Fruit fly (Drosophila melanogaster): ENCODE data around the gene Myo10A.

The Myo10A gene

DNA sequence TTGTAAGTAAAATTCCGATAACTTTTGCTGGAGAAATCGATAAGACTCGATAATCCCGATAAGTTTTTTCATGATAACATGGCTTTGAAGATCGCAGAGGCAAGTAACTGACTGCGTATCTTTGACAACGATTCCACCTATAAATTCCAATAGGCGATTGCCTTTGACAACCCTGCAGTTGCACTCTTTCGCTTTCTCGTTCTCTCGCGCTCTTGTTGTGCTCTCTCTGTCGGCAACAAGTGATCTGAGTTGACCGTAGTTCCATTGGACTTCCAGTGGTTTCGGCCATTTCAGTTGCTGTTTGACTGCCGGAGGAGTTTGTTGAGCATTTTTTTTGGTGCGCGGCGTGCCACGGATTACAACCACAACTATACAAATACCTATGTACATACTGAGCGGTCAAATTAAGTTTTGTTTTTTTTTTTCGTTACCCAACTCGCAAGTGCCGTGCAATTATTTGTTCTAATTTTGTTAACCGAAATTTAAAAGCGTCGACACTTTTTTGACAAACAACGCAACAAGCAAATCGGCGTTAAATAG lies at the start of gene Myo10A:
Myo10A (plus strand) TSS at position 288 of the 540 bp plus-strand sequence.
- TF ChIP-seq pan (optimal IDR thresholded peaks at IDR 0.05), result no peak
- no peak for TF ChIP-seq EcR (GFP tag; optimal IDR thresholded peaks at IDR 0.05)
- TF ChIP-seq Dll (optimal IDR thresholded peaks at IDR 0.05), result no peak
- no peak for TF ChIP-seq psq (optimal IDR thresholded peaks at IDR 0.05)
- no peak for TF ChIP-seq usp (GFP tag; optimal IDR thresholded peaks at IDR 0.05)

DNA sequence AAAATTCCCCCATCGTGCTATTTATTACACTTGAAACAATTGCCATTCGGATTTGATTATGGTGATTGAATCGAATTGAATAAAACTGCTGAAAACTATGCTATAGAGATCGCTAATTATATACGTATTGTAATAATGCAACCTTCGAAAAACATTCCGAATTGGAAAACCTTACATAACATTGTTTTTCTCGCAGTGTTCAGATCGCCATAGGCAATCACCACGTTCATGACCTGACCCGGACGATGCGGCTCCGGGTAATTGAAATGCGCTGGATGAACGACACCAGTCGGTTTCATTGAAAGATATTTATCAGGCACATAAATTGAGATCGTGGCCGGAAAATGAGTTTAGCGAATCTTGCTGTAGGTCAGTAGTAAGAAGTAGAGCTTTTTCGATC lies 47.9 kb upstream of the Myo10A start:
- TF ChIP-seq usp (GFP tag; optimal IDR thresholded peaks at IDR 0.05) (no peak), CG8478 (optimal IDR thresholded peaks at IDR 0.05) (no peak), pan (optimal IDR thresholded peaks at IDR 0.05) (no peak), psq (optimal IDR thresholded peaks at IDR 0.05) (no peak), EcR (GFP tag; optimal IDR thresholded peaks at IDR 0.05) (no peak), Dll (optimal IDR thresholded peaks at IDR 0.05) (no peak)

DNA sequence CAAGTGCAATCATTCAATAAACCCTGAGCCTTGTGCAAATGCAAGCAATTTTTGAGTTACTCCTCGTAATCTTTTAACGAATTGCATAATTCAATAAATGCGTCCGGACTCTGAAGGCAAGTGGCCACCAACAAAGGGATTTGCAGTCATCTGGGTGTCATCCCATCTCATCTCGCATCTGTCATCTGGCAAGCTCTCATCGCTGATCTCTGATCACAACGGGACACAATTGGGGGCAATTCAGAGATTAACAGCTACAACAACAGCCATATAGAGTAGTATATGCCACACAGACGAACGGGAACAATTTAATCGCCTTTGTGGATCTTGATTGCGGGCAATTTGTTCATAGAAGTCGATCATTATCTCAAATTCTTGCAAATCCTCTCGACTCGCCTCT lies 46.9 kb upstream of the Myo10A start:
- TF ChIP-seq psq (optimal IDR thresholded peaks at IDR 0.05), result no peak

DNA sequence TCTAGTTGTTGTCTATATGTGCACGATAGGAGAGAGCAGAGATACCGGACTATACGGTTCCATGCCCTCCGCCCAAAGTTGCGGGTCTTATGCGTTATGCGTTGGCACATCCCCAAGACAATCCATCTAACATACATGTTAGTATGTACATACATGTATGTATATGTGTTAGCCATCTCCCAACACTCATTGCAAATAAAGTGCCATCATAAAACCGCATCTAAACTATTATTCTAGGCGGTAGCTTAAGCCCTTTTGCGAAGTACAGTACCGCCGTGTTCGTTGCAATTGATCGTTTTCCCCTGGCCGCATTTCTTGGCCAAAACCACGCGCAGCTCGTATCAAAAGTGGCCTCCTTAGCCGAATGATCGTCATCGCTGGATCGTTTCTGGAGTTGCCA lies 44.2 kb upstream of the Myo10A start:
- TF ChIP-seq psq (optimal IDR thresholded peaks at IDR 0.05) (no peak), EcR (GFP tag; optimal IDR thresholded peaks at IDR 0.05) (no peak), usp (GFP tag; optimal IDR thresholded peaks at IDR 0.05) (no peak), CG8478 (optimal IDR thresholded peaks at IDR 0.05) (no peak), pan (optimal IDR thresholded peaks at IDR 0.05) (no peak), Dll (optimal IDR thresholded peaks at IDR 0.05) (no peak)

DNA sequence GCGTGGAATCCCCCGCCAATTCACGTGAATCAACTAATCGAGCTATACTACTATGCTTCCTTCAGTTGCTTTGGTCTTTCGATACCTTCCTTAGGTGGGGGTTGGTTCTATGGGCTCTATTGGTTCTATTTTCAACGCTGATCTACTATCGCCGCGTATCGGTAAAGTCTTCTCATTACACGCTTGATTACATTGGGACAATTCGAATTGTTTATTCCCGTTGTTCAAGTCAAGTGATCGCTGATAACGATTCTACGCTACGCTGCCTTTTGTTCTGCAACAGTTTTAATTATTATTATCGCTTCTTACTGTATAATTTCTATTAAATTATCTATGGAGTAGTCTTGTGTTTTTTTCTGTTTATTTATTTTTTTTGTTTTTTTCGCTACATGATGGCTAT lies 43.0 kb upstream of the Myo10A start:
- TF ChIP-seq EcR (GFP tag; optimal IDR thresholded peaks at IDR 0.05), result no peak
- no peak for TF ChIP-seq usp (GFP tag; optimal IDR thresholded peaks at IDR 0.05)
- TF ChIP-seq psq (optimal IDR thresholded peaks at IDR 0.05), result no peak
- no peak for TF ChIP-seq Dll (optimal IDR thresholded peaks at IDR 0.05)
- TF ChIP-seq CG8478 (optimal IDR thresholded peaks at IDR 0.05), result no peak
- TF ChIP-seq pan (optimal IDR thresholded peaks at IDR 0.05), result no peak

DNA sequence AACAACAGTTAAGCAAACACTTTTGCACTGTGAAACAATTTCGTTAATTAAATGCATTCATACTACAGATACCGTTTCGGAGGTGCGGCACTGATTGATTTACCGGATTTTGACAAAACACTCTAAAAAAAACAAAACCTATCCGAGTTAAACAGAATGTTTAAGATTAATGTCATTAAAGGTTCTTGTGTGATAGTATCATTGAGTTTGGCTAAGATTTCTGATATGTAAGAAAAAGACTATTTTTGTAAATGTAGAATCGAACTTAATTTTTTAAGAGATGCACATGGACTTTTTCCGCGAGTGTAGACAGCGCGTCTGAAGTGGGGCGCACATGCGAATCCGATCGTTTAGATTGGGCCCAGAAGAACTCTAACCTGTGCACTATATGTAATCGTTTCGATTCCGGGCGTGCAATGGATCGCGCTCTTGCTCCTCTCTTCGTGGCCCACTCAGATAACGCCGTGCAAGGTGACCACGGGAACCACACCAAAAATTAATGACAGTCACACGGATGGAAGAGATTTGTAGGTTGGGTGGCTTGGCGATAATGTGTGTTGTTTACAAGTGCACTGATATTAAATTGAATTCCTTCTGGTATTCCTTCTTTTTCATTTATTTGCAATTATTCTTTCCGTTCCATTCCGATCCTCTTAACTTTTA lies 40.6 kb upstream of the Myo10A start:
- no peak for TF ChIP-seq CG8478 (optimal IDR thresholded peaks at IDR 0.05)
- no peak for TF ChIP-seq EcR (GFP tag; optimal IDR thresholded peaks at IDR 0.05)
- TF ChIP-seq pan (optimal IDR thresholded peaks at IDR 0.05), result no peak
- TF ChIP-seq Dll (optimal IDR thresholded peaks at IDR 0.05), result no peak
- TF ChIP-seq usp (GFP tag; optimal IDR thresholded peaks at IDR 0.05), result no peak
- no peak for TF ChIP-seq psq (optimal IDR thresholded peaks at IDR 0.05)

DNA sequence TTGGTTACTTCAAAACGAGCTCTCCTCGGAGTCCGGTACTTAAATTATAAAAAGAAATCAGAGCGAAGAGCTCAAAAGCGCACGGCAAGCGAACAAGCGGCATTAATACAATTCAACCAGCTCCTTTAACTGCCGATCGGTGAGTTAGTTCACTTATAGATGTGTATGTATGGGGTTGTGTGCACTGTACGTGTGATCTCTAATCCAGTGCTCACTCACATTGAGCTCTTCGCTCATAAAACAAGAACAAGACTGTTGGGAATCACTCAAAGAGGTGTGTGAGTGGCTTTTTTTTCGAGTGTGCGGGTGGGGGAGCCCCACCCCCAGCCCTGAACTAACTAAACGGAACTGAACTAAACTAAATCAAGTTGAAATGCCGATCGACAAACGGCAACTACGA lies 39.5 kb upstream of the Myo10A start, which contains the start of gene Ork1:
Ork1 (minus strand) TSS at position 101 of the 400 bp plus-strand sequence.
- TF ChIP-seq pan (optimal IDR thresholded peaks at IDR 0.05) (no peak), Dll (optimal IDR thresholded peaks at IDR 0.05) (no peak), psq (optimal IDR thresholded peaks at IDR 0.05) (no peak), CG8478 (optimal IDR thresholded peaks at IDR 0.05) (no peak), usp (GFP tag; optimal IDR thresholded peaks at IDR 0.05) (no peak), EcR (GFP tag; optimal IDR thresholded peaks at IDR 0.05) (no peak)

DNA sequence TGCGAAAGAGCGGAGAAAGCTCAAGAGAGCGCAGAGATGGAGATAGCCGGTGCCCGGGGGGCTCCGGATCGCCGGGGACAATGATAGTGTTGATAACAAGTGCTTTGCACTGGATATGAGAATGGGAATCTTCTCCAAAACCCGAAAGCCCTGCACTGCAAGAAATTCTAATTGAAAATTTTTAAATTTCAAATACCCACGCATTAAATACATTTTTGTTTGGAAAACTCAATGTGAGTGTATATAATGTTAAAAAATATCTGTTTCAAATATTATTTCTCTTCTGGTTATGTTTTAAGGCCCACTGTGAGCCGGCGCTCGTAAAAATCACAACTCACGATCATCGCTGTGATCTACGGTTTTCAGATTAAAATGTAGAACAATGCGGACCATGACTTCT lies 37.4 kb upstream of the Myo10A start:
- TF ChIP-seq pan (optimal IDR thresholded peaks at IDR 0.05) (no peak), Dll (optimal IDR thresholded peaks at IDR 0.05) (no peak), usp (GFP tag; optimal IDR thresholded peaks at IDR 0.05) (no peak), EcR (GFP tag; optimal IDR thresholded peaks at IDR 0.05) (no peak), CG8478 (optimal IDR thresholded peaks at IDR 0.05) (no peak), psq (optimal IDR thresholded peaks at IDR 0.05) (no peak)

DNA sequence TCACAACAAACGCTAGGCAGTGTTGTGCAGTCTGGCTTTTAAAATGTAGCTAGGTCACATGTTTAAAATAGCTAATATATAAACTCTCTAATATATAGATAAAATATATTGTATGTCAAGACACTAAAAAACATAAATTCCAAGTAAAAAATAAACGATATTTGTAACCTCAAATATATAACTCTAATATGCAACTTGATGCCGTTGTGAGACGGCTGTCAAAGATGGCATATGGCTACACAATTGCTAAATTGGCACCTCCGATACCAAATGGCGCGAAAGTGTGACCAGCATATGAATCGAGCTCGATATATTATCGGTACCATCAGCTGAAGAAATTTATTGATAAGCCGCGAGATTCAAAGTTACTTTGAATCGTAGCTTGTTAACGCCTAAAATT lies 31.4 kb upstream of the Myo10A start, which contains the start of gene CG1582:
CG1582 (minus strand) TSS at position 71 of the 400 bp plus-strand sequence.
- TF ChIP-seq EcR (GFP tag; optimal IDR thresholded peaks at IDR 0.05), result no peak
- no peak for TF ChIP-seq CG8478 (optimal IDR thresholded peaks at IDR 0.05)
- TF ChIP-seq usp (GFP tag; optimal IDR thresholded peaks at IDR 0.05), result no peak
- TF ChIP-seq psq (optimal IDR thresholded peaks at IDR 0.05), result no peak
- no peak for TF ChIP-seq Dll (optimal IDR thresholded peaks at IDR 0.05)
- TF ChIP-seq pan (optimal IDR thresholded peaks at IDR 0.05), result no peak

DNA sequence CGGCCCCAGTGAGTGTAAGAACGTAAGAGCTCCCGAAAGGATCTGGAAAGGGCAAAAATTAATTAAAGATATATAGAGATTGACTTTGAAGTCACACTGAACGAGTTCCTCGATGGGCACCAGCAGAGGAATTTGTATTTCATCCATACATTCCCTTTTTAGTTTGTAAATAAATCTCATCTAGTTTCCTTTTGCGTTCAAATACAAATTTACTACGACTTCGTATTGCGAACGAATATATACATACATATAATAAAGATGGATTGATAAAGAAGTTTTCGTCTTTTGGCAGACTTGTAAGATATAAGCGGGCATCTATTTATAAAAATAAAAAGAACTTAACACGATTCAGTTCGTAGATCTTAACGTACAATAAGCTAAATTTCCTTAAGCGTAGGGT lies 31.0 kb upstream of the Myo10A start, which contains the start of gene CG15208:
CG15208 (plus strand) TSS at position 301 of the 400 bp plus-strand sequence.
- no peak for TF ChIP-seq CG8478 (optimal IDR thresholded peaks at IDR 0.05)
- no peak for TF ChIP-seq EcR (GFP tag; optimal IDR thresholded peaks at IDR 0.05)

DNA sequence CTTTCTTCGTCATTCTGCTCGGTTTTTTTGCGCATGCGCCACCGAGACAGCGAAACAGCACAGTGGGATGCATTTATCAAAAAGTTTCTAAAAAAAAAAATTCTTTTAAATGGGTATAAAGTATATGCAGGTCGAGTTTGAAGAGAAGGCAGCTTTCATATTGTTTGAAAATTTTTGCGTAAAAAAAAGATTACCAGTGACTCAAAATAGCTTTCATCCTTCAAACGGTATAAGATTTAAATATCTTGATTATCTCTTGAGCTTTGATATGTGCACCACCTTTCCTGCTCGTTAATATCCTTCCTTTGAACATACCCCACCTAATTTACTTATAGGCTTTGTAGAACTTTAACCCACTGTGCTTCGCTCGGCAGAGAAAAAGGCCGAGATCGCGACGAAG lies 25.6 kb upstream of the Myo10A start:
- no peak for TF ChIP-seq pan (optimal IDR thresholded peaks at IDR 0.05)

DNA sequence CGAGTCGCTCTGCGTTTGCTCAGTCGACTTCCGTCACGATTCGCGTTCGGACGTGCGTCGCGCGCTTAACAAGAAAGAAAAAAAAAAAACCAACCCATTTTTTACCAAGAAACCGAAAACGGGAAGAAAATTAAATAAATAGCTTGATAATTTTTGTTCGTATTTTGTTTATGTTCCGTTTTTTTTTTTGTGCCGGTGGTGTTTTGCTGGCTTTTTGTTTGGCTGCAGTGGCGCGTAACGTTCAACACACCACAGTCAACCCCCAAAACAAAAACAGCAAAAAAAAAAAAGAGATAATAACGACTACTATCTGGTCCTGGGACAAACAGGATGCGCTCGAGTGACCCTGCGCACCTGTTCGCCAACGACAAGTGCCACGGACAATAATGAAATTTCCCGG lies 25.2 kb upstream of the Myo10A start, which contains the start of gene CG43901:
CG43901 (plus strand) TSS at position 301 of the 400 bp plus-strand sequence.
- TF ChIP-seq pan (optimal IDR thresholded peaks at IDR 0.05), result no peak
- no peak for TF ChIP-seq psq (optimal IDR thresholded peaks at IDR 0.05)
- no peak for TF ChIP-seq EcR (GFP tag; optimal IDR thresholded peaks at IDR 0.05)
- no peak for TF ChIP-seq usp (GFP tag; optimal IDR thresholded peaks at IDR 0.05)
- no peak for TF ChIP-seq CG8478 (optimal IDR thresholded peaks at IDR 0.05)
- no peak for TF ChIP-seq Dll (optimal IDR thresholded peaks at IDR 0.05)

DNA sequence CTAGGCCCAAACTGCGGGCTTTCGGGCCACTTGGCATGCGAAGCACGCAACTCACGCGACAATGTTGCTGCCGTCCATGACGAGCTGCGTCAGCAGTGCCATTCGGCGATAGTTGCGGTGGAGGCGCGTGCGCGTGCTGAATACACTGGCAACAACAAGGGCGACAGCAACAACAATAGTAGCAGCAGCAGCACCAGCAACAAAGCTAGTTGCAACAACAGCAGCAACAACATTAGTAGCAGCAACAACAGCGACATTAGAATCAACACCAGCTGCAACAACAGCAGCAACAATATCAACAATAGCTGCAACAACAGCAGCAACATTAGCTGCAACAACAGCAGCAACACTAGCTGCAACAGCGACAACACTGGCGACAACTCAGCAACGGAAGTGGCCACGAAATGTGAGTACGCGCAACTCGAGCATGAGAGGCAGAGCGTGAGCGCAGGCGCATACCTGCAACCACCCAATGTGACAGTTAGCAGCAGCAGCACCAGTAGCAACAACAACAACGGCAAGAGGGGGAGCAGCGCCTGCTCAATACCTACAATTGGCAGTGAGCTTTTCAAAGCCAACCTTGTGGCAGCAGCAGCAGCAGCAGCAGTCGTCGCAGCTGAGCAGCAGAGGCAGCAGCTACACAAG lies 24.3 kb upstream of the Myo10A start:
- TF ChIP-seq EcR (GFP tag; optimal IDR thresholded peaks at IDR 0.05) (no peak), Dll (optimal IDR thresholded peaks at IDR 0.05) (no peak), CG8478 (optimal IDR thresholded peaks at IDR 0.05) (no peak), psq (optimal IDR thresholded peaks at IDR 0.05) (no peak), usp (GFP tag; optimal IDR thresholded peaks at IDR 0.05) (no peak), pan (optimal IDR thresholded peaks at IDR 0.05) (no peak)
